2 worm cellular contexts compared by ENCODE assay signal in genomic region chrX:11068334-11068733, ce11.
A peak's percentile ranks its signal among the peaks of the same experiment; 100 is the strongest.
TF ChIP-seq lines count a peak whose summit lies in the region.

Gene apt-9, plus strand, starts transcription at chrX:11068527.

TF ChIP-seq in whole organism, L2 larva, 48 proteins besides CTCF, POLR2A, EP300 and RAD21 (continued from another document):
- TF ChIP-seq Y55F3AM.14 (GFP tag; optimal IDR thresholded peaks at IDR 0.05; lab: Kevin White, UChicago) (peak; percentile 31), aly-2 (tag; optimal IDR thresholded peaks at IDR 0.05; lab: Kevin White, UChicago) (no peak), C34F6.9 (tag; optimal IDR thresholded peaks at IDR 0.05; lab: Kevin White, UChicago) (peak; percentile 26), nhr-11 (tag; optimal IDR thresholded peaks at IDR 0.05; lab: Kevin White, UChicago) (no peak), nhr-21 (tag; optimal IDR thresholded peaks at IDR 0.05; lab: Kevin White, UChicago) (no peak), sem-4 (tag; optimal IDR thresholded peaks at IDR 0.05; lab: Kevin White, UChicago) (no peak), ZK546.5 (tag; optimal IDR thresholded peaks at IDR 0.05; lab: Kevin White, UChicago) (no peak), ztf-4 (tag; optimal IDR thresholded peaks at IDR 0.05; lab: Kevin White, UChicago) (no peak), dmd-4 (tag; optimal IDR thresholded peaks at IDR 0.05; lab: Kevin White, UChicago) (no peak), mab-5 (tag; optimal IDR thresholded peaks at IDR 0.05; lab: Kevin White, UChicago) (peak; percentile 8), lin-11 (tag; optimal IDR thresholded peaks at IDR 0.05; lab: Kevin White, UChicago) (peak; percentile 16), lin-13 (GFP tag; optimal IDR thresholded peaks at IDR 0.05; lab: Kevin White, UChicago) (no peak), fos-1 (tag; optimal IDR thresholded peaks at IDR 0.05; lab: Kevin White, UChicago) (no peak), nhr-6 (tag; optimal IDR thresholded peaks at IDR 0.05; lab: Kevin White, UChicago) (no peak), sma-9 (GFP tag; optimal IDR thresholded peaks at IDR 0.05; lab: Kevin White, UChicago) (peak; percentile 22), sma-9 (tag; optimal IDR thresholded peaks at IDR 0.05; lab: Kevin White, UChicago) (no peak), lin-39 (tag; optimal IDR thresholded peaks at IDR 0.05; lab: Kevin White, UChicago) (no peak), skn-1 (tag; optimal IDR thresholded peaks at IDR 0.05; lab: Kevin White, UChicago) (no peak), nhr-237 (tag; optimal IDR thresholded peaks at IDR 0.05; lab: Kevin White, UChicago) (no peak), ceh-82 (tag; optimal IDR thresholded peaks at IDR 0.05; lab: Kevin White, UChicago) (no peak), ama-1 (optimal IDR thresholded peaks at IDR 0.05; lab: Kevin White, UChicago) (no peak), alr-1 (tag; optimal IDR thresholded peaks at IDR 0.05; lab: Kevin White, UChicago) (no peak), crh-2 (tag; optimal IDR thresholded peaks at IDR 0.05; lab: Kevin White, UChicago) (no peak), snpc-4 (tag; optimal IDR thresholded peaks at IDR 0.05; lab: Kevin White, UChicago) (peak; percentile 23), nhr-129 (tag; optimal IDR thresholded peaks at IDR 0.05; lab: Kevin White, UChicago) (peak; percentile 54), nhr-10 (tag; optimal IDR thresholded peaks at IDR 0.05; lab: Kevin White, UChicago) (no peak), nhr-23 (tag; optimal IDR thresholded peaks at IDR 0.05; lab: Kevin White, UChicago) (no peak), lsy-2 (tag; optimal IDR thresholded peaks at IDR 0.05; lab: Kevin White, UChicago) (peak in 1 of 2 experiments; percentile 42), elt-1 (tag; optimal IDR thresholded peaks at IDR 0.05; lab: Kevin White, UChicago) (no peak), nhr-25 (tag; optimal IDR thresholded peaks at IDR 0.05; lab: Kevin White, UChicago) (no peak)

TF ChIP-seq in whole organism, L4 larva, 104 proteins besides CTCF, POLR2A, EP300 and RAD21 (continued from another document):
- TF ChIP-seq fkh-10 (GFP tag; optimal IDR thresholded peaks at IDR 0.05; lab: Kevin White, UChicago) (peak; percentile 58), unc-62 (GFP tag; optimal IDR thresholded peaks at IDR 0.05 in 1 of 2; lab: Kevin White, UChicago) (peak in 1 of 2 experiments; percentile 92), unc-62 (tag; optimal IDR thresholded peaks at IDR 0.05; lab: Kevin White, UChicago) (no peak), mep-1 (tag; optimal IDR thresholded peaks at IDR 0.05; lab: Kevin White, UChicago) (peak; percentile 47), ctbp-1 (GFP tag; IDR thresholded peaks at IDR 0.05; lab: Robert Waterston, UW) (peak; percentile 51; the same call in 1 of the 2 replicates), php-3 (GFP tag; IDR thresholded peaks at IDR 0.05; lab: Robert Waterston, UW) (no peak), skn-1 (tag; optimal IDR thresholded peaks at IDR 0.05; lab: Kevin White, UChicago) (no peak), Y5F2A.4 (GFP tag; optimal IDR thresholded peaks at IDR 0.05; lab: Kevin White, UChicago) (no peak), daf-8 (GFP tag; IDR thresholded peaks at IDR 0.05; lab: Robert Waterston, UW) (no peak), set-16 (GFP tag; IDR thresholded peaks at IDR 0.05; lab: Robert Waterston, UW) (peak; percentile 17; the same call in 1 of the 2 replicates)
TF ChIP-seq in whole organism, L4 larva: peak in this region for 12.
